Worm (Caenorhabditis elegans) whole organism, early embryonic: ENCODE data around the gene msp-55.

ENCODE experiments used
- ama-1 ChIP-seq: fragments of 150-350 bp; optimal IDR thresholded peaks from 2 replicates; lab custom pipeline; 2014
- ceh-36 ChIP-seq: sonication (generic microtip); optimal IDR thresholded peaks from 2 replicates; lab custom pipeline; 2016; ENCODE audit warnings: missing genetic modification characterization, inconsistent platforms, missing compliant biosample characterization
- ets-7 ChIP-seq: sonication (generic microtip); optimal IDR thresholded peaks from 2 replicates; lab custom pipeline; 2016; ENCODE audit warnings: missing genotype, missing genetic modification characterization, missing compliant biosample characterization
- hmg-4 ChIP-seq: fragments of 200-800 bp; sonication (Bioruptor generic); optimal IDR thresholded peaks from 2 replicates; lab custom pipeline; 2018; ENCODE audit warnings: mild to moderate bottlenecking, missing genetic modification characterization, missing compliant biosample characterization
- hnd-1 ChIP-seq: sonication (generic microtip); optimal IDR thresholded peaks from 2 replicates; lab custom pipeline; 2016; ENCODE audit warnings: missing genetic modification characterization, missing compliant biosample characterization
- pes-1 ChIP-seq: fragments of 200-800 bp; sonication (Bioruptor generic); IDR thresholded peaks from 2 replicates; pipeline ENCODE4 v1.3.6; 2022; ENCODE audit warnings: missing genetic modification reagents, missing genetic modification characterization, missing compliant biosample characterization
- scrt-1 ChIP-seq: fragments of 200-800 bp; sonication (Bioruptor generic); IDR thresholded peaks from 2 replicates; pipeline ENCODE4 v1.3.6; 2022; ENCODE audit warnings: missing genetic modification characterization, missing compliant biosample characterization
- tbx-37 ChIP-seq: fragments of 200-800 bp; sonication (Bioruptor generic); conservative IDR thresholded peaks from 2 replicates; pipeline ENCODE4 v1.3.6; 2022; ENCODE audit warnings: missing genetic modification reagents, missing genetic modification characterization, missing compliant biosample characterization

DNA sequence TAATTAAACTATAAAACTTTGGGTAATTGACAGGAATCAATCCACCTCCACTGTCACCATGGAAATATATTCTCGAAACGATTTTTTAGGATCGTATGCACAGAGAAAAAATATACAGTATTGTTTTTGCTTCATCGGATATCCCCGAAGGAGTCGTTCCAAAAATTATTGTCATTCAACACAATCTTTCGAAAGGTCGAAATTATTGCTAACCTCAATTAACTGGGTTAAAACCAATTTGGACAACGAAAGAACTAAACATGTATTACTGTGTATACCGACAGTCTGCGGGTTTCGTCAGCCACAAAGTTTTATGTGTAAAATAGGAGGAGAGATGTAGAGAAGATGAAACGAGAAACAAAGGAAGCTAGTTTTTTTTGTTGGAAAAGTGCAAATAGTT, 7.5 kb upstream of the msp-55 start:
- TF ChIP-seq ets-7 (tag; lab: Kevin White, UChicago) (no peak), hnd-1 (tag; lab: Kevin White, UChicago) (no peak), ama-1 (no peak), scrt-1 (GFP tag; lab: Robert Waterston, UW) (no peak), hmg-4 (GFP tag; lab: Kevin White, UChicago) (no peak), tbx-37 (GFP tag; lab: Robert Waterston, UW) (no peak), ceh-36 (tag; lab: Kevin White, UChicago) (no peak), pes-1 (GFP tag; lab: Robert Waterston, UW) (no peak)
